Fruit fly (Drosophila melanogaster) S2 (cell line): ENCODE data around the gene Ugt37C2.

Experiments
- CG8478 ChIP-seq: fragments of >200 bp; optimal IDR thresholded peaks from 2 replicates; lab custom pipeline; 2018
- CTCF ChIP-seq, 2 experiments: fragments of >200 bp; optimal IDR thresholded peaks; 2 replicates each; lab custom pipeline; 2018

- TF ChIP-seq CG8478 (lab: Kevin White, UChicago) = no peak
- TF ChIP-seq CTCF (optimal IDR thresholded peaks at IDR 0.05; lab: Kevin White, UChicago) = no peak
Observed at dm6 chr2L:16842505-16842904, 48.5 kb downstream of the Ugt37C2 start.
